Fruit fly (Drosophila melanogaster) whole organism, embryonic: ENCODE data around the gene CG13896.

Source experiments
- C15 ChIP-seq: fragments of 200-800 bp; sonication (Bioruptor generic); IDR thresholded peaks from 3 replicates; pipeline ENCODE4 v1.3.6; 2022; ENCODE audit warnings: missing biosample characterization, missing genetic modification characterization
- CG10366 ChIP-seq: fragments of 200-800 bp; sonication (Bioruptor generic); IDR thresholded peaks from 2 replicates; pipeline ENCODE4 v1.3.6; 2022; ENCODE audit warnings: missing biosample characterization, missing genetic modification characterization
- CG12071 ChIP-seq: fragments of 200-800 bp; sonication (Bioruptor generic); optimal IDR thresholded peaks from 3 replicates; lab custom pipeline; 2018; ENCODE audit warnings: missing biosample characterization, mild to moderate bottlenecking, missing genetic modification characterization
- CG12391 ChIP-seq: fragments of 200-800 bp; sonication (Bioruptor generic); optimal IDR thresholded peaks from 3 replicates; lab custom pipeline; 2018; ENCODE audit warnings: missing biosample characterization, mild to moderate bottlenecking, missing genetic modification characterization, moderate library complexity
- CG14710 ChIP-seq: fragments of 200-800 bp; sonication (Bioruptor generic); optimal IDR thresholded peaks from 3 replicates; lab custom pipeline; 2019; ENCODE audit warnings: missing biosample characterization, mild to moderate bottlenecking, missing genetic modification characterization, moderate library complexity
- CG15073 ChIP-seq: fragments of 200-800 bp; sonication (Bioruptor generic); optimal IDR thresholded peaks from 2 replicates; lab custom pipeline; 2016; ENCODE audit warnings: missing biosample characterization, missing genetic modification characterization
- CG16815 ChIP-seq: fragments of 200-800 bp; sonication (Bioruptor generic); optimal IDR thresholded peaks from 3 replicates; lab custom pipeline; 2017; ENCODE audit warnings: missing biosample characterization, mild to moderate bottlenecking, missing genetic modification characterization
- CG16863 ChIP-seq: fragments of 200-800 bp; sonication (Bioruptor generic); optimal IDR thresholded peaks from 3 replicates; lab custom pipeline; 2016; ENCODE audit warnings: missing biosample characterization, missing genetic modification characterization
- CG30020 ChIP-seq: fragments of 200-800 bp; optimal IDR thresholded peaks from 2 replicates; lab custom pipeline; 2019; ENCODE audit warnings: missing biosample characterization, mild to moderate bottlenecking, missing genetic modification characterization, moderate library complexity
- CG3163 ChIP-seq: fragments of 200-800 bp; sonication (Bioruptor generic); optimal IDR thresholded peaks from 3 replicates; lab custom pipeline; 2016; ENCODE audit warnings: missing biosample characterization, missing genetic modification characterization
- CG33557 ChIP-seq: fragments of 200-800 bp; sonication (Bioruptor generic); optimal IDR thresholded peaks from 2 replicates; lab custom pipeline; 2019; ENCODE audit warnings: missing biosample characterization, mild to moderate bottlenecking, missing genetic modification characterization, moderate library complexity
- CG34224 ChIP-seq: fragments of 200-800 bp; sonication (Bioruptor generic); IDR thresholded peaks from 3 replicates; pipeline ENCODE4 v1.3.6; 2022; ENCODE audit warnings: missing biosample characterization, missing genetic modification characterization; ENCODE audit not compliant: partially characterized antibody
- CG34376 ChIP-seq: fragments of 200-800 bp; sonication (Bioruptor generic); optimal IDR thresholded peaks from 2 replicates; lab custom pipeline; 2018; ENCODE audit warnings: missing biosample characterization, mild to moderate bottlenecking, missing genetic modification characterization
- CG3726 ChIP-seq: fragments of 200-800 bp; sonication (Bioruptor generic); IDR thresholded peaks from 3 replicates; pipeline ENCODE4, ENCODE4 v1.3.6; 2022; ENCODE audit warnings: missing biosample characterization, missing genetic modification characterization
- CG43689 ChIP-seq: fragments of 200-800 bp; sonication (Bioruptor generic); IDR thresholded peaks from 2 replicates; pipeline ENCODE4 v1.3.6; 2022; ENCODE audit warnings: missing biosample characterization, missing genetic modification characterization
- CG6254 ChIP-seq: fragments of 200-800 bp; sonication (Bioruptor generic); optimal IDR thresholded peaks from 3 replicates; lab custom pipeline; 2017; ENCODE audit warnings: mild to moderate bottlenecking, missing biosample characterization, missing genetic modification reagents, missing genetic modification characterization
- CG7928 ChIP-seq: fragments of 200-800 bp; sonication (Bioruptor generic); optimal IDR thresholded peaks from 2 replicates; lab custom pipeline; 2017; ENCODE audit warnings: missing biosample characterization, mild to moderate bottlenecking, missing genetic modification characterization
- CG9817 ChIP-seq: fragments of 200-800 bp; sonication (Bioruptor generic); optimal IDR thresholded peaks from 2 replicates; lab custom pipeline; 2018; ENCODE audit warnings: missing biosample characterization, mild to moderate bottlenecking, missing genetic modification characterization, moderate library complexity
- CrebB ChIP-seq: fragments of 200-800 bp; sonication (Bioruptor generic); optimal IDR thresholded peaks from 3 replicates; lab custom pipeline; 2018; ENCODE audit warnings: missing biosample characterization, mild to moderate bottlenecking, missing genetic modification characterization
- D19A ChIP-seq: fragments of 200-800 bp; optimal IDR thresholded peaks from 3 replicates; lab custom pipeline; 2019; ENCODE audit warnings: missing biosample characterization, mild to moderate bottlenecking, missing genetic modification characterization, moderate library complexity
- E2f1 ChIP-seq: fragments of 200-800 bp; sonication (Bioruptor generic); IDR thresholded peaks from 2 replicates; pipeline ENCODE4 v1.3.6; 2022; ENCODE audit warnings: missing biosample characterization, missing genetic modification characterization
- Elba2 ChIP-seq: fragments of 200-800 bp; sonication (Bioruptor generic); optimal IDR thresholded peaks from 3 replicates; lab custom pipeline; 2016; ENCODE audit warnings: missing biosample characterization, missing genetic modification characterization
- Fer2 ChIP-seq: fragments of 200-800 bp; sonication (Bioruptor generic); optimal IDR thresholded peaks from 2 replicates; lab custom pipeline; 2018; ENCODE audit warnings: missing biosample characterization, mild to moderate bottlenecking, missing genetic modification characterization, moderate library complexity
- Hr3 ChIP-seq: fragments of 200-800 bp; sonication (Bioruptor generic); optimal IDR thresholded peaks from 3 replicates; lab custom pipeline; 2016; ENCODE audit warnings: missing biosample characterization, missing genetic modification characterization
- Lhr ChIP-seq: fragments of 200-800 bp; sonication (Bioruptor generic); optimal IDR thresholded peaks from 3 replicates; lab custom pipeline; 2017; ENCODE audit warnings: mild to moderate bottlenecking, missing biosample characterization, missing genetic modification reagents, missing genetic modification characterization
- MTF-1 ChIP-seq: fragments of 200-800 bp; sonication (Bioruptor generic); optimal IDR thresholded peaks from 2 replicates; lab custom pipeline; 2018; ENCODE audit warnings: missing biosample characterization, mild to moderate bottlenecking, missing genetic modification characterization, borderline replicate concordance
- Mes4 ChIP-seq: fragments of 200-800 bp; sonication (Bioruptor generic); optimal IDR thresholded peaks from 2 replicates; lab custom pipeline; 2016; ENCODE audit warnings: missing biosample characterization, missing genetic modification characterization
- NK7.1 ChIP-seq: fragments of 200-800 bp; sonication (Bioruptor generic); optimal IDR thresholded peaks from 3 replicates; lab custom pipeline; 2016; ENCODE audit warnings: missing biosample characterization, missing genetic modification characterization
- Nf-YA ChIP-seq: fragments of 200-800 bp; sonication (Bioruptor generic); IDR thresholded peaks from 2 replicates; pipeline ENCODE4 v1.3.6; 2022; ENCODE audit warnings: missing biosample characterization, missing genetic modification characterization
- Xbp1 ChIP-seq: fragments of 200-800 bp; sonication (Bioruptor generic); optimal IDR thresholded peaks from 3 replicates; lab custom pipeline; 2016; ENCODE audit warnings: missing biosample characterization, mild to moderate bottlenecking, missing genetic modification characterization
- ac ChIP-seq: fragments of 200-800 bp; sonication (Bioruptor generic); optimal IDR thresholded peaks from 3 replicates; lab custom pipeline; 2017; ENCODE audit warnings: missing biosample characterization, mild to moderate bottlenecking, missing genetic modification characterization
- al ChIP-seq: fragments of 200-800 bp; sonication (Bioruptor generic); IDR thresholded peaks from 2 replicates; pipeline ENCODE4 v1.3.6; 2022; ENCODE audit warnings: missing biosample characterization, missing genetic modification characterization
- chn ChIP-seq: fragments of 200-800 bp; sonication (Bioruptor generic); optimal IDR thresholded peaks from 2 replicates; lab custom pipeline; 2016; ENCODE audit warnings: missing biosample characterization, missing genetic modification characterization
- ftz-f1 ChIP-seq: fragments of 200-800 bp; sonication (Bioruptor generic); optimal IDR thresholded peaks from 2 replicates; lab custom pipeline; 2016; ENCODE audit warnings: missing biosample characterization, missing genetic modification characterization
- gfzf ChIP-seq: fragments of 200-800 bp; sonication (Bioruptor generic); optimal IDR thresholded peaks from 2 replicates; lab custom pipeline; 2016; ENCODE audit warnings: missing biosample characterization, mild to moderate bottlenecking, missing genetic modification characterization, moderate library complexity
- luna ChIP-seq: fragments of 200-800 bp; sonication (Bioruptor generic); optimal IDR thresholded peaks from 2 replicates; lab custom pipeline; 2016; ENCODE audit warnings: missing biosample characterization, missing genetic modification characterization
- pho ChIP-seq: fragments of 200-800 bp; sonication (Bioruptor generic); optimal IDR thresholded peaks from 2 replicates; lab custom pipeline; 2016; ENCODE audit warnings: missing biosample characterization, missing genetic modification characterization
- ranshi ChIP-seq: fragments of 200-800 bp; sonication (Bioruptor generic); IDR thresholded peaks from 2 replicates; pipeline ENCODE4 v1.3.6; 2022; ENCODE audit warnings: missing biosample characterization, missing genetic modification characterization
- repo ChIP-seq: fragments of 200-800 bp; sonication (Bioruptor generic); optimal IDR thresholded peaks from 2 replicates; lab custom pipeline; 2016; ENCODE audit warnings: missing biosample characterization, missing genetic modification characterization
- ro ChIP-seq: fragments of 200-800 bp; sonication (Bioruptor generic); IDR thresholded peaks from 2 replicates; pipeline ENCODE4 v1.3.6; 2022; ENCODE audit warnings: missing biosample characterization, missing genetic modification characterization
- sens-2 ChIP-seq: fragments of 200-800 bp; sonication (Bioruptor generic); IDR thresholded peaks from 2 replicates; pipeline ENCODE4 v1.3.6; 2022; ENCODE audit warnings: missing biosample characterization, missing genetic modification characterization
- sima ChIP-seq: fragments of 200-800 bp; sonication (Bioruptor generic); optimal IDR thresholded peaks from 2 replicates; lab custom pipeline; 2016; ENCODE audit warnings: missing biosample characterization, missing genetic modification characterization
- ssp ChIP-seq: fragments of 200-800 bp; sonication (Bioruptor generic); IDR thresholded peaks from 2 replicates; pipeline ENCODE4 v1.3.6; 2022; ENCODE audit warnings: missing biosample characterization, missing genetic modification characterization
- stc ChIP-seq: fragments of 200-800 bp; sonication (Bioruptor generic); IDR thresholded peaks from 2 replicates; pipeline ENCODE4 v1.3.6; 2022; ENCODE audit warnings: missing biosample characterization, missing genetic modification characterization
- tgo ChIP-seq: fragments of 200-800 bp; sonication (Bioruptor generic); IDR thresholded peaks from 3 replicates; pipeline ENCODE4 v1.3.6; 2022; ENCODE audit warnings: missing biosample characterization, missing genetic modification characterization
- trem ChIP-seq: fragments of 200-800 bp; optimal IDR thresholded peaks from 3 replicates; lab custom pipeline; 2019; ENCODE audit warnings: missing biosample characterization, mild to moderate bottlenecking, missing genetic modification characterization, moderate library complexity
- trh ChIP-seq: fragments of 200-800 bp; sonication (Bioruptor generic); optimal IDR thresholded peaks from 2 replicates; lab custom pipeline; 2016; ENCODE audit warnings: missing biosample characterization, missing genetic modification characterization
- vfl ChIP-seq: fragments of 200-800 bp; sonication (Bioruptor generic); optimal IDR thresholded peaks from 2 replicates; lab custom pipeline; 2016; ENCODE audit warnings: missing biosample characterization, missing genetic modification characterization
- wek ChIP-seq: fragments of 200-800 bp; sonication (Bioruptor generic); optimal IDR thresholded peaks from 3 replicates; lab custom pipeline; 2018; ENCODE audit warnings: missing biosample characterization, mild to moderate bottlenecking, missing genetic modification characterization, moderate library complexity
- z ChIP-seq: fragments of 200-800 bp; sonication (Bioruptor generic); IDR thresholded peaks from 3 replicates; pipeline ENCODE4 v1.3.6; 2022; ENCODE audit warnings: missing biosample characterization, missing genetic modification characterization

CG13896 gene

dm6 chr3L:700160-700917, 11.3 kb downstream of the CG13896 start (continued):
- TF ChIP-seq CG14710: peak; percentile 56
- TF ChIP-seq sima (GFP tag; lab: Kevin White, UChicago): no peak
- peak; percentile 8 for TF ChIP-seq CrebB (tag; lab: Kevin White, UChicago)
- TF ChIP-seq CG33557 (GFP tag; lab: Kevin White, UChicago): no peak
- peak; percentile 76 for TF ChIP-seq ranshi
- no peak for TF ChIP-seq Nf-YA (GFP tag; lab: Robert Waterston, UW)
- 0 out of 2 replicates have a peak, but pooled peaks have one; percentile 14 for TF ChIP-seq sens-2 (GFP tag; lab: Robert Waterston, UW)
- TF ChIP-seq trh: no peak
- peak; percentile 29 for TF ChIP-seq trem (tag; lab: Kevin White, UChicago)
- peak; percentile 53 for TF ChIP-seq pho
- TF ChIP-seq MTF-1: peak; percentile 40
- peak; percentile 47 for TF ChIP-seq CG10366 (GFP tag; lab: Robert Waterston, UW)
- peak; percentile 60 for TF ChIP-seq CG6254
- peak; percentile 36 for TF ChIP-seq CG9817 (tag; lab: Kevin White, UChicago)
- TF ChIP-seq Hr3 (GFP tag; lab: Kevin White, UChicago): no peak
- TF ChIP-seq gfzf (GFP tag; lab: Kevin White, UChicago): no peak
- TF ChIP-seq Xbp1 (GFP tag; lab: Kevin White, UChicago): peak; percentile 60
- peak; percentile 48; the same call in 1 of the 2 replicates for TF ChIP-seq stc (GFP tag; lab: Robert Waterston, UW)
- TF ChIP-seq CG3163: no peak
- peak; percentile 24 for TF ChIP-seq CG7928 (GFP tag; lab: Kevin White, UChicago)
- no peak for TF ChIP-seq E2f1 (GFP tag; lab: Robert Waterston, UW)
- peak; percentile 35; the same call in 1 of the 2 replicates for TF ChIP-seq al (GFP tag; lab: Robert Waterston, UW)
- TF ChIP-seq CG16863: no peak
- TF ChIP-seq CG34224 (GFP tag; lab: Robert Waterston, UW): no peak
- TF ChIP-seq CG30020 (tag; lab: Kevin White, UChicago): no peak
- peak; percentile 13 for TF ChIP-seq vfl (GFP tag; lab: Kevin White, UChicago)
- TF ChIP-seq z (GFP tag; lab: Robert Waterston, UW): no peak
- peak; percentile 5 for TF ChIP-seq Lhr (GFP tag; lab: Kevin White, UChicago)
- TF ChIP-seq CG12071 (GFP tag; lab: Kevin White, UChicago): peak; percentile 61
- peak; percentile 58 for TF ChIP-seq D19A (tag; lab: Kevin White, UChicago)
- no peak for TF ChIP-seq ftz-f1 (GFP tag; lab: Kevin White, UChicago)
- no peak for TF ChIP-seq luna (GFP tag; lab: Kevin White, UChicago)
- no peak for TF ChIP-seq ssp (GFP tag; lab: Robert Waterston, UW)
- TF ChIP-seq CG12391: peak; percentile 71
- no peak for TF ChIP-seq ro (GFP tag; lab: Robert Waterston, UW)
- no peak for TF ChIP-seq CG34376
- TF ChIP-seq repo (GFP tag; lab: Kevin White, UChicago): peak; percentile 9
- TF ChIP-seq Elba2 (GFP tag; lab: Kevin White, UChicago): no peak
- TF ChIP-seq CG3726 (GFP tag; lab: Robert Waterston, UW): no peak
- TF ChIP-seq CG43689 (GFP tag; lab: Robert Waterston, UW): no peak
- peak; percentile 23 for TF ChIP-seq Mes4 (GFP tag; lab: Kevin White, UChicago)
- peak; percentile 10 for TF ChIP-seq CG16815
- TF ChIP-seq CG15073 (GFP tag; lab: Kevin White, UChicago): no peak
- TF ChIP-seq tgo: peak; percentile 38; the same call in 1 of the 3 replicates
- no peak for TF ChIP-seq chn
- no peak for TF ChIP-seq C15 (GFP tag; lab: Robert Waterston, UW)
- TF ChIP-seq Fer2: peak; percentile 12
- TF ChIP-seq wek (GFP tag; lab: Kevin White, UChicago): no peak
- no peak for TF ChIP-seq ac (GFP tag; lab: Kevin White, UChicago)
- no peak for TF ChIP-seq NK7.1
